Worm (Caenorhabditis elegans) whole organism, early embryonic: ENCODE results near the gene his-8.

Experiments used
- B0310.2 ChIP-seq: sonication (generic microtip); optimal IDR thresholded peaks from 2 replicates; lab custom pipeline; 2016; ENCODE audit warnings: mild to moderate bottlenecking, missing genetic modification characterization, missing compliant biosample characterization
- F13C5.2 ChIP-seq: sonication (generic microtip); optimal IDR thresholded peaks from 2 replicates; lab custom pipeline; 2017; ENCODE audit warnings: mild to moderate bottlenecking, missing genetic modification characterization, inconsistent platforms, missing compliant biosample characterization
- aly-1 ChIP-seq: sonication (generic microtip); optimal IDR thresholded peaks from 2 replicates; lab custom pipeline; 2016; ENCODE audit warnings: missing genetic modification characterization, missing compliant biosample characterization
- ama-1 ChIP-seq: fragments of 150-350 bp; optimal IDR thresholded peaks from 2 replicates; lab custom pipeline; 2014
- ceh-13 ChIP-seq: fragments of 200-800 bp; sonication (Bioruptor generic); optimal IDR thresholded peaks from 2 replicates; lab custom pipeline; 2018; ENCODE audit warnings: mild to moderate bottlenecking, missing genetic modification characterization, missing compliant biosample characterization
- ceh-36 ChIP-seq: sonication (generic microtip); optimal IDR thresholded peaks from 2 replicates; lab custom pipeline; 2016; ENCODE audit warnings: missing genetic modification characterization, inconsistent platforms, missing compliant biosample characterization
- ets-7 ChIP-seq: sonication (generic microtip); optimal IDR thresholded peaks from 2 replicates; lab custom pipeline; 2016; ENCODE audit warnings: missing genotype, missing genetic modification characterization, missing compliant biosample characterization
- flt-1 ChIP-seq: fragments of 200-800 bp; sonication (Bioruptor generic); IDR thresholded peaks from 2 replicates; pipeline ENCODE4 v1.3.6; 2022; ENCODE audit warnings: missing genetic modification characterization, missing compliant biosample characterization
- hmbx-1 ChIP-seq: sonication (generic microtip); optimal IDR thresholded peaks from 2 replicates; lab custom pipeline; 2016; ENCODE audit warnings: mild to moderate bottlenecking, missing genetic modification characterization, missing compliant biosample characterization
- hmg-4 ChIP-seq: fragments of 200-800 bp; sonication (Bioruptor generic); optimal IDR thresholded peaks from 2 replicates; lab custom pipeline; 2018; ENCODE audit warnings: mild to moderate bottlenecking, missing genetic modification characterization, missing compliant biosample characterization
- hnd-1 ChIP-seq: sonication (generic microtip); optimal IDR thresholded peaks from 2 replicates; lab custom pipeline; 2016; ENCODE audit warnings: missing genetic modification characterization, missing compliant biosample characterization
- pes-1 ChIP-seq: fragments of 200-800 bp; sonication (Bioruptor generic); IDR thresholded peaks from 2 replicates; pipeline ENCODE4 v1.3.6; 2022; ENCODE audit warnings: missing genetic modification reagents, missing genetic modification characterization, missing compliant biosample characterization
- scrt-1 ChIP-seq: fragments of 200-800 bp; sonication (Bioruptor generic); IDR thresholded peaks from 2 replicates; pipeline ENCODE4 v1.3.6; 2022; ENCODE audit warnings: missing genetic modification characterization, missing compliant biosample characterization
- sea-1 ChIP-seq: fragments of 200-800 bp; sonication (Bioruptor generic); conservative IDR thresholded peaks from 2 replicates; pipeline ENCODE4 v1.3.6; 2022; ENCODE audit warnings: missing genetic modification characterization, missing compliant biosample characterization
- tbx-11 ChIP-seq: fragments of 200-800 bp; sonication (Bioruptor generic); IDR thresholded peaks from 2 replicates; pipeline ENCODE4 v1.3.6; 2022; ENCODE audit warnings: missing genetic modification characterization, missing compliant biosample characterization
- tbx-37 ChIP-seq: fragments of 200-800 bp; sonication (Bioruptor generic); conservative IDR thresholded peaks from 2 replicates; pipeline ENCODE4 v1.3.6; 2022; ENCODE audit warnings: missing genetic modification reagents, missing genetic modification characterization, missing compliant biosample characterization
- tra-4 ChIP-seq: sonication (generic microtip); optimal IDR thresholded peaks from 2 replicates; lab custom pipeline; 2017; ENCODE audit warnings: missing genetic modification characterization, missing compliant biosample characterization

his-8 gene

DNA sequence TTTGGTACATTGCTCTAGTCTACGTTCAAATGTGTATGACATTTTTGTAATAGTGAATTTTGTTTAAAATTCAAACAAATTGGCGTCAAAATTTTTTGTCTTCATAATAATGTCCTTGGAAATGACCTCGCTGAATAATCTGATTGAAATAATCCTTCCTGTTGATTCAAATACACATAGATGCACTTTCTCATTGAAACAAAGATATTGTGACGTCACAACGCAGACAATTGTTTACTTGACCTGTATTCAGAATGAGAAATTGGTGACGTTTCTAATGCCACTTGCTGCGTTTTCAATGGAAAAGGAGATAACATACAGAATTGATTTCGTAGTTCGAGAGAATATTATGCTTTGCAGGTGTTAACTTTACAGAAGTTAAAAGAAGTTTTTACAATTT is 1.0 kb upstream of the his-8 start:
- TF ChIP-seq scrt-1 (GFP tag; lab: Robert Waterston, UW) (no peak), aly-1 (no peak), ceh-13 (no peak), hmg-4 (GFP tag; lab: Kevin White, UChicago) (no peak), tbx-37 (no peak), flt-1 (GFP tag; lab: Robert Waterston, UW) (no peak), hnd-1 (no peak)

ce11 chrV:8529219-8529618 is 3.7 kb downstream of the his-8 start, which contains the start of gene otpl-5:
Gene otpl-5 (plus strand): TSS chrV:8529519.
- TF ChIP-seq hmbx-1 (tag; lab: Kevin White, UChicago) (no peak), pes-1 (GFP tag; lab: Robert Waterston, UW) (no peak), ets-7 (tag; lab: Kevin White, UChicago) (no peak), ama-1 (no peak), ceh-36 (tag; lab: Kevin White, UChicago) (no peak), hmg-4 (GFP tag; lab: Kevin White, UChicago) (no peak)

ce11 chrV:8525774-8526173 is 7.1 kb downstream of the his-8 start, which contains the start of gene otpl-6:
Gene otpl-6 (plus strand): TSS chrV:8526074.
- TF ChIP-seq ets-7 (tag; lab: Kevin White, UChicago) (no peak), tra-4 (no peak), sea-1 (GFP tag; lab: Robert Waterston, UW) (no peak), ceh-36 (tag; lab: Kevin White, UChicago) (no peak), aly-1 (no peak), scrt-1 (GFP tag; lab: Robert Waterston, UW) (no peak), B0310.2 (tag; lab: Kevin White, UChicago) (no peak), tbx-37 (no peak), ceh-13 (no peak), hmg-4 (GFP tag; lab: Kevin White, UChicago) (no peak), ama-1 (no peak), hnd-1 (no peak), flt-1 (GFP tag; lab: Robert Waterston, UW) (no peak), tbx-11 (GFP tag; lab: Robert Waterston, UW) (no peak), hmbx-1 (tag; lab: Kevin White, UChicago) (no peak), pes-1 (GFP tag; lab: Robert Waterston, UW) (no peak), F13C5.2 (tag; lab: Kevin White, UChicago) (no peak)

ce11 chrV:8520846-8521553 is 11.9 kb downstream of the his-8 start, which contains the start of the genes F45F2.11 and otpl-7:
Gene F45F2.11 (minus strand): TSS chrV:8520896.
Gene otpl-7 (plus strand): TSS chrV:8521503.
- no peak for TF ChIP-seq hnd-1
- no peak for TF ChIP-seq hmbx-1 (tag; lab: Kevin White, UChicago)
- no peak for TF ChIP-seq sea-1 (GFP tag; lab: Robert Waterston, UW)
- TF ChIP-seq pes-1 (GFP tag; lab: Robert Waterston, UW) = no peak
- no peak for TF ChIP-seq tbx-37
- TF ChIP-seq ceh-36 (tag; lab: Kevin White, UChicago) = no peak

ce11 chrV:8518822-8519392 is 14.0 kb downstream of the his-8 start, which contains the start of gene F45F2.10:
Gene F45F2.10 (minus strand): TSS chrV:8518872.
- no peak for TF ChIP-seq hmbx-1 (tag; lab: Kevin White, UChicago)
- no peak for TF ChIP-seq ama-1
- TF ChIP-seq ets-7 (tag; lab: Kevin White, UChicago) = no peak
- no peak for TF ChIP-seq aly-1
- no peak for TF ChIP-seq hnd-1
- no peak for TF ChIP-seq ceh-13
- no peak for TF ChIP-seq flt-1 (GFP tag; lab: Robert Waterston, UW)
- TF ChIP-seq B0310.2 (tag; lab: Kevin White, UChicago) = no peak
- no peak for TF ChIP-seq pes-1 (GFP tag; lab: Robert Waterston, UW)
- no peak for TF ChIP-seq hmg-4 (GFP tag; lab: Kevin White, UChicago)

- TF ChIP-seq B0310.2 (tag; lab: Kevin White, UChicago) = no peak
- TF ChIP-seq ets-7 (tag; lab: Kevin White, UChicago) = no peak
- no peak for TF ChIP-seq hnd-1
- no peak for TF ChIP-seq pes-1 (GFP tag; lab: Robert Waterston, UW)
- no peak for TF ChIP-seq tbx-37
- TF ChIP-seq tbx-11 (GFP tag; lab: Robert Waterston, UW) = no peak
- TF ChIP-seq tra-4 = no peak
- TF ChIP-seq flt-1 (GFP tag; lab: Robert Waterston, UW) = no peak
- no peak for TF ChIP-seq ceh-36 (tag; lab: Kevin White, UChicago)
- TF ChIP-seq hmbx-1 (tag; lab: Kevin White, UChicago) = no peak
- no peak for TF ChIP-seq sea-1 (GFP tag; lab: Robert Waterston, UW)
- no peak for TF ChIP-seq ama-1
- no peak for TF ChIP-seq aly-1
- no peak for TF ChIP-seq ceh-13
- no peak for TF ChIP-seq hmg-4 (GFP tag; lab: Kevin White, UChicago)
- no peak for TF ChIP-seq F13C5.2 (tag; lab: Kevin White, UChicago)
- TF ChIP-seq scrt-1 (GFP tag; lab: Robert Waterston, UW) = no peak
These were observed 14.6 kb downstream of the his-8 start for ce11 chrV:8518283-8518682.

- TF ChIP-seq hmbx-1 (tag; lab: Kevin White, UChicago) (no peak), pes-1 (GFP tag; lab: Robert Waterston, UW) (no peak), aly-1 (no peak), ama-1 (no peak), hnd-1 (no peak), B0310.2 (tag; lab: Kevin White, UChicago) (no peak), scrt-1 (GFP tag; lab: Robert Waterston, UW) (no peak), ets-7 (tag; lab: Kevin White, UChicago) (no peak), tra-4 (no peak), hmg-4 (GFP tag; lab: Kevin White, UChicago) (no peak), tbx-11 (GFP tag; lab: Robert Waterston, UW) (no peak)
These were observed 15.2 kb downstream of the his-8 start for ce11 chrV:8517711-8518110.
